Fruit fly (Drosophila melanogaster): ENCODE data around the gene js.

DNA sequence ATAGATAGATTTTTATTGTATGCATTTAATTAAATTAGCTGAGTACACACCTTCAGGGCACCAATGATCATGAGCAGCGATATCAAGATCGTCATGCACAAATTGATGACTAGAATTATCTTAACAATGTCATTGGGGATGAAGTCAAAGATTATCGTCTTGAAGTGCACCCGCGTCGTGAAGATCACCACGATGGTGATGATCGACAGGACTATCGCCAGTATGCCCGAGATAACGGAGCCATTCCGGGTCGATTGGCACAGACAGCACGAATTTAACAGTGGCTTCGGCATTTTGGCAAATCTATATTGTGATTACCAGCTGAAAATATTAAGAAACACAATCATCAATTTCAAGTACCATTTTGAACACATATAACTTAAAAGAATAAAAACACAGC is 16.1 kb downstream of the js start:
- TF ChIP-seq kay (GFP tag; ENCODE audit: borderline replicate concordance) = no peak
- no peak for TF ChIP-seq CG14711 (tag; optimal IDR thresholded peaks at IDR 0.05)
- TF ChIP-seq CG1620 (GFP tag; optimal IDR thresholded peaks at IDR 0.05) = no peak
- no peak for TF ChIP-seq Clk (GFP tag; optimal IDR thresholded peaks at IDR 0.05)
- no peak for TF ChIP-seq CG11617 (GFP tag; optimal IDR thresholded peaks at IDR 0.05)
- TF ChIP-seq cnc (optimal IDR thresholded peaks at IDR 0.05) = no peak
- TF ChIP-seq tj (GFP tag; optimal IDR thresholded peaks at IDR 0.05) = no peak
- TF ChIP-seq pad (GFP tag; optimal IDR thresholded peaks at IDR 0.05) = no peak
- no peak for TF ChIP-seq CG7045 (GFP tag; optimal IDR thresholded peaks at IDR 0.05)
